Fruit fly (Drosophila melanogaster) whole organism, wandering third instar larva: ENCODE measurements around the gene gdl.

Source experiments
- Abd-B ChIP-seq: fragments of >200 bp; optimal IDR thresholded peaks from 2 replicates; lab custom pipeline; 2017; ENCODE audit warnings: missing biosample characterization, missing genetic modification characterization
- CG32264 ChIP-seq: fragments of 200-800 bp; sonication (Bioruptor generic); optimal IDR thresholded peaks from 2 replicates; lab custom pipeline; 2016; ENCODE audit warnings: missing biosample characterization, missing genetic modification characterization
- CG9705 ChIP-seq: fragments of 200-800 bp; sonication (Bioruptor generic); optimal IDR thresholded peaks from 2 replicates; lab custom pipeline; 2018; ENCODE audit warnings: missing biosample characterization, mild to moderate bottlenecking, missing genetic modification characterization
- CrebA ChIP-seq: fragments of 200-800 bp; sonication (Bioruptor generic); optimal IDR thresholded peaks from 2 replicates; lab custom pipeline; 2016; ENCODE audit warnings: missing biosample characterization, mild to moderate bottlenecking, missing genetic modification characterization, borderline replicate concordance
- Dfd ChIP-seq: fragments of >200 bp; optimal IDR thresholded peaks from 2 replicates; lab custom pipeline; 2017; ENCODE audit warnings: missing biosample characterization, missing genetic modification characterization
- Dif ChIP-seq: fragments of 200-275, 200-300 bp; sonication (Bioruptor generic); optimal IDR thresholded peaks from 2 replicates; lab custom pipeline; 2018; ENCODE audit warnings: missing biosample characterization, missing genetic modification characterization; ENCODE audit not compliant: partially characterized antibody
- GATAd ChIP-seq: sonication (Bioruptor generic); optimal IDR thresholded peaks from 2 replicates; lab custom pipeline; 2016; ENCODE audit warnings: missing biosample characterization, missing genetic modification characterization
- HLH106 ChIP-seq: fragments of 200-800 bp; optimal IDR thresholded peaks from 3 replicates; lab custom pipeline; 2019; ENCODE audit warnings: missing biosample characterization, mild to moderate bottlenecking, missing genetic modification characterization, moderate library complexity
- Hnf4 ChIP-seq: fragments of 200-800 bp; sonication (Bioruptor generic); optimal IDR thresholded peaks from 2 replicates; lab custom pipeline; 2016; ENCODE audit warnings: missing biosample characterization, mild to moderate bottlenecking, missing genetic modification characterization
- Hr78 ChIP-seq: fragments of >200 bp; optimal IDR thresholded peaks from 2 replicates; lab custom pipeline; 2017; ENCODE audit warnings: missing biosample characterization, missing genetic modification characterization
- Hr83 ChIP-seq: fragments of 200-300 bp; sonication (Bioruptor generic); optimal IDR thresholded peaks from 2 replicates; lab custom pipeline; 2016; ENCODE audit warnings: missing biosample characterization, mild to moderate bottlenecking, missing genetic modification characterization, moderate library complexity; ENCODE audit not compliant: poor library complexity, severe bottlenecking
- Jra ChIP-seq: sonication (Bioruptor generic); optimal IDR thresholded peaks from 2 replicates; lab custom pipeline; 2016; ENCODE audit warnings: missing biosample characterization, missing genetic modification characterization
- Mio ChIP-seq: sonication (Bioruptor generic); optimal IDR thresholded peaks from 2 replicates; lab custom pipeline; 2016; ENCODE audit warnings: missing biosample characterization, missing genetic modification characterization
- Myc ChIP-seq: fragments of >200 bp; optimal IDR thresholded peaks from 2 replicates; lab custom pipeline; 2017
- N ChIP-seq: fragments of >200 bp; optimal IDR thresholded peaks from 2 replicates; lab custom pipeline; 2018; ENCODE audit warnings: missing biosample characterization, missing external identifiers, missing genetic modification characterization
- OdsH ChIP-seq: fragments of 200-800 bp; sonication (Bioruptor generic); optimal IDR thresholded peaks from 2 replicates; lab custom pipeline; 2016; ENCODE audit warnings: missing biosample characterization, mild to moderate bottlenecking, missing genetic modification characterization
- Rel ChIP-seq, 2 experiments: fragments of 200-800 bp; sonication (Bioruptor generic) in 1 of 2; optimal IDR thresholded peaks; 2 replicates in 1 of 2; 3 replicates in 1 of 2; lab custom pipeline; 2016 to 2019; ENCODE audit warnings: mild to moderate bottlenecking in 2 of 2, missing biosample characterization in 2 of 2, missing genetic modification characterization in 2 of 2, moderate library complexity in 1 of 2
- Sp1 ChIP-seq: fragments of 200-800 bp; sonication (Bioruptor generic); optimal IDR thresholded peaks from 3 replicates; lab custom pipeline; 2019; ENCODE audit warnings: missing biosample characterization, mild to moderate bottlenecking, missing genetic modification characterization, moderate library complexity
- Vsx2 ChIP-seq: fragments of 200-300, 225-300 bp; sonication (Bioruptor generic); optimal IDR thresholded peaks from 2 replicates; lab custom pipeline; 2018; ENCODE audit warnings: missing biosample characterization, missing genetic modification characterization; ENCODE audit not compliant: partially characterized antibody
- br ChIP-seq: fragments of 200-800 bp; sonication (Bioruptor generic); optimal IDR thresholded peaks from 2 replicates; lab custom pipeline; 2016; ENCODE audit warnings: missing biosample characterization, missing genetic modification characterization
- brk ChIP-seq: fragments of 200-800 bp; sonication (Bioruptor generic); optimal IDR thresholded peaks from 2 replicates; lab custom pipeline; 2016; ENCODE audit warnings: missing biosample characterization, mild to moderate bottlenecking, missing genetic modification characterization
- dl ChIP-seq, 2 experiments: fragments of 175-275, 200-275 bp in 1 of 2; fragments of 200-275 bp in 1 of 2; sonication (Bioruptor generic); optimal IDR thresholded peaks; lab custom pipeline; 2018; ENCODE audit warnings: mild to moderate bottlenecking in 2 of 2, missing biosample characterization in 2 of 2, missing genetic modification characterization in 2 of 2, moderate library complexity in 2 of 2; ENCODE audit not compliant: partially characterized antibody in 2 of 2, insufficient read depth in 1 of 2
- dmrt93B ChIP-seq: fragments of 200-800 bp; sonication (Bioruptor generic); optimal IDR thresholded peaks from 2 replicates; lab custom pipeline; 2018; ENCODE audit warnings: missing biosample characterization, mild to moderate bottlenecking, missing genetic modification characterization
- dsf ChIP-seq: sonication (Bioruptor generic); optimal IDR thresholded peaks from 2 replicates; lab custom pipeline; 2016; ENCODE audit warnings: missing biosample characterization, missing genetic modification characterization, borderline replicate concordance
- ey ChIP-seq: fragments of 200-800 bp; sonication (Bioruptor generic); optimal IDR thresholded peaks from 2 replicates; lab custom pipeline; 2016; ENCODE audit warnings: missing biosample characterization, missing genetic modification characterization
- foxo ChIP-seq, 2 experiments: fragments of 200-800 bp; sonication (Bioruptor generic); optimal IDR thresholded peaks; 2 replicates in 1 of 2; 3 replicates in 1 of 2; lab custom pipeline; 2016 to 2017; ENCODE audit warnings: missing biosample characterization in 2 of 2, missing genetic modification characterization in 2 of 2
- fru ChIP-seq: fragments of 200-800 bp; sonication (Bioruptor generic); optimal IDR thresholded peaks from 3 replicates; lab custom pipeline; 2016; ENCODE audit warnings: missing biosample characterization, mild to moderate bottlenecking, missing genetic modification characterization
- h ChIP-seq: fragments of 200-800 bp; sonication (Bioruptor generic); optimal IDR thresholded peaks from 3 replicates; lab custom pipeline; 2016; ENCODE audit warnings: missing biosample characterization, mild to moderate bottlenecking, missing genetic modification characterization
- jim ChIP-seq: fragments of 175-275, 200-325 bp; sonication (Bioruptor generic); optimal IDR thresholded peaks from 2 replicates; lab custom pipeline; 2016; ENCODE audit warnings: missing biosample characterization, mild to moderate bottlenecking, missing genetic modification characterization
- lola ChIP-seq: fragments of >200 bp; optimal IDR thresholded peaks from 2 replicates; lab custom pipeline; 2017; ENCODE audit warnings: missing biosample characterization, missing genetic modification characterization
- pan ChIP-seq: fragments of >200 bp; optimal IDR thresholded peaks from 2 replicates; lab custom pipeline; 2017
- psq ChIP-seq: fragments of 200-800 bp; sonication (Bioruptor generic); optimal IDR thresholded peaks from 3 replicates; lab custom pipeline; 2017; ENCODE audit warnings: missing biosample characterization, mild to moderate bottlenecking, missing genetic modification characterization, moderate library complexity
- rgr ChIP-seq: fragments of 200-800 bp; sonication (Bioruptor generic); optimal IDR thresholded peaks from 3 replicates; lab custom pipeline; 2016; ENCODE audit warnings: missing biosample characterization, mild to moderate bottlenecking, missing genetic modification characterization
- sage ChIP-seq: fragments of 200-800 bp; sonication (Bioruptor generic); optimal IDR thresholded peaks from 2 replicates; lab custom pipeline; 2016; ENCODE audit warnings: missing biosample characterization, mild to moderate bottlenecking, missing genetic modification characterization
- sv ChIP-seq: fragments of 200-800 bp; sonication (Bioruptor generic); optimal IDR thresholded peaks from 3 replicates; lab custom pipeline; 2016; ENCODE audit warnings: missing biosample characterization, missing genetic modification characterization
- tai ChIP-seq: sonication (Bioruptor generic); optimal IDR thresholded peaks from 2 replicates; lab custom pipeline; 2016; ENCODE audit warnings: missing biosample characterization, missing genetic modification characterization
- usp ChIP-seq: fragments of >200 bp; optimal IDR thresholded peaks from 2 replicates; lab custom pipeline; 2017; ENCODE audit warnings: missing biosample characterization, missing genetic modification characterization
- woc ChIP-seq: sonication (Bioruptor generic); optimal IDR thresholded peaks from 2 replicates; lab custom pipeline; 2016; ENCODE audit warnings: missing biosample characterization, mild to moderate bottlenecking, missing genetic modification characterization

The gdl gene

dm6 chr3L:15506174-15506926 is 2.9 kb upstream of the gdl start:
- TF ChIP-seq Dif (GFP tag; lab: Kevin White, UChicago) (no peak), sage (GFP tag; lab: Kevin White, UChicago) (peak; percentile 2)

- TF ChIP-seq rgr (GFP tag; lab: Kevin White, UChicago) (no peak), CG32264 (no peak), Dif (GFP tag; lab: Kevin White, UChicago) (peak; percentile 92), Rel (GFP tag; optimal IDR thresholded peaks at IDR 0.05; lab: Kevin White, UChicago) (no peak), Rel (tag; optimal IDR thresholded peaks at IDR 0.05; lab: Kevin White, UChicago) (peak; percentile 95), br (no peak), pan (lab: Kevin White, UChicago) (no peak), Vsx2 (GFP tag; lab: Kevin White, UChicago) (no peak), dl (GFP tag; optimal IDR thresholded peaks at IDR 0.05; lab: Kevin White, UChicago; ENCODE audit: insufficient read depth in 1 of 2, partially characterized antibody in 2 of 2) (peak; percentile 80 to 81), dmrt93B (GFP tag; lab: Kevin White, UChicago) (no peak)
These were observed 1.9 kb upstream of the gdl start for dm6 chr3L:15507148-15507896.

- TF ChIP-seq CG32264 (peak; percentile 97), lola (GFP tag; lab: Kevin White, UChicago) (no peak), rgr (GFP tag; lab: Kevin White, UChicago) (peak; percentile 99), Hnf4 (GFP tag; lab: Kevin White, UChicago) (peak; percentile 96), Jra (GFP tag; lab: Kevin White, UChicago) (peak; percentile 97), psq (GFP tag; lab: Kevin White, UChicago) (peak; percentile 93), Hr83 (GFP tag; lab: Kevin White, UChicago) (no peak), Abd-B (GFP tag; lab: Kevin White, UChicago) (no peak), CG9705 (peak; percentile 98), sv (GFP tag; lab: Kevin White, UChicago) (peak; percentile 98), h (GFP tag; lab: Kevin White, UChicago) (peak; percentile 99), Myc (lab: Kevin White, UChicago) (no peak), usp (GFP tag; lab: Kevin White, UChicago) (no peak), dmrt93B (GFP tag; lab: Kevin White, UChicago) (peak; percentile 94), tai (GFP tag; lab: Kevin White, UChicago) (peak; percentile 96), Sp1 (GFP tag; lab: Kevin White, UChicago) (peak; percentile 99), pan (lab: Kevin White, UChicago) (no peak), brk (GFP tag; lab: Kevin White, UChicago) (peak; percentile 98), Vsx2 (GFP tag; lab: Kevin White, UChicago) (no peak), Rel (GFP tag; optimal IDR thresholded peaks at IDR 0.05; lab: Kevin White, UChicago) (peak; percentile 89), Rel (tag; optimal IDR thresholded peaks at IDR 0.05; lab: Kevin White, UChicago) (peak; percentile 95), N (GFP tag; lab: Kevin White, UChicago) (no peak), fru (GFP tag; lab: Kevin White, UChicago) (peak; percentile 99), Dfd (GFP tag; lab: Kevin White, UChicago) (no peak), GATAd (GFP tag; lab: Kevin White, UChicago) (no peak), HLH106 (tag; lab: Kevin White, UChicago) (peak; percentile 99), jim (GFP tag; lab: Kevin White, UChicago) (no peak), sage (GFP tag; lab: Kevin White, UChicago) (peak; percentile 98), woc (GFP tag; lab: Kevin White, UChicago) (peak; percentile 96), dl (GFP tag; optimal IDR thresholded peaks at IDR 0.05; lab: Kevin White, UChicago; ENCODE audit: insufficient read depth in 1 of 2, partially characterized antibody in 2 of 2) (no peak), Dif (GFP tag; lab: Kevin White, UChicago) (no peak), dsf (GFP tag; lab: Kevin White, UChicago) (peak; percentile 83), br (peak; percentile 99), foxo (GFP tag; optimal IDR thresholded peaks at IDR 0.05; lab: Kevin White, UChicago) (peak; percentile 96 to 99), OdsH (GFP tag; lab: Kevin White, UChicago) (peak; percentile 99), Mio (GFP tag; lab: Kevin White, UChicago) (peak; percentile 85), Hr78 (GFP tag; lab: Kevin White, UChicago) (no peak), ey (GFP tag; lab: Kevin White, UChicago) (peak; percentile 97), CrebA (GFP tag; lab: Kevin White, UChicago) (no peak)
These were observed 1.0 kb upstream of the gdl start, which contains the start of gene CG7841 for dm6 chr3L:15508233-15508632. Gene CG7841 (minus strand): TSS chr3L:15508252.
